Fruit fly (Drosophila melanogaster) whole organism, embryonic: Measurements from ENCODE around the gene Irk1.
A peak's percentile ranks its signal among the peaks of the same experiment; 100 is the strongest.

Experiments
- Awh ChIP-seq: fragments of 200-800 bp; sonication (Bioruptor generic); IDR thresholded peaks from 2 replicates; pipeline ENCODE4, ENCODE4 v1.3.6; 2022; ENCODE audit warnings: missing biosample characterization, missing genetic modification characterization
- BEAF-32 ChIP-seq: fragments of 200-800 bp; sonication (Bioruptor generic); optimal IDR thresholded peaks from 3 replicates; lab custom pipeline; 2017; ENCODE audit warnings: missing biosample characterization, missing genetic modification characterization, mild to moderate bottlenecking, moderate library complexity, missing genetic modification reagents
- CG10267 ChIP-seq: fragments of 200-800 bp; sonication (Bioruptor generic); optimal IDR thresholded peaks from 2 replicates; lab custom pipeline; 2018; ENCODE audit warnings: missing biosample characterization, mild to moderate bottlenecking, missing genetic modification characterization, moderate library complexity
- CG10543 ChIP-seq: fragments of 200-800 bp; sonication (Bioruptor generic); optimal IDR thresholded peaks from 3 replicates; lab custom pipeline; 2017; ENCODE audit warnings: missing biosample characterization, mild to moderate bottlenecking, missing genetic modification characterization, moderate library complexity
- CG13624 ChIP-seq: fragments of 200-800 bp; sonication (Bioruptor generic); optimal IDR thresholded peaks from 2 replicates; lab custom pipeline; 2016; ENCODE audit warnings: missing biosample characterization, missing genetic modification characterization
- CG13775 ChIP-seq: fragments of 200-800 bp; sonication (Bioruptor generic); optimal IDR thresholded peaks from 3 replicates; lab custom pipeline; 2017; ENCODE audit warnings: missing biosample characterization, mild to moderate bottlenecking, missing genetic modification characterization
- CG14710 ChIP-seq: fragments of 200-800 bp; sonication (Bioruptor generic); optimal IDR thresholded peaks from 3 replicates; lab custom pipeline; 2019; ENCODE audit warnings: missing biosample characterization, mild to moderate bottlenecking, missing genetic modification characterization, moderate library complexity
- CG15601 ChIP-seq: fragments of 200-800 bp; sonication (Bioruptor generic); optimal IDR thresholded peaks from 3 replicates; lab custom pipeline; 2019; ENCODE audit warnings: missing biosample characterization, mild to moderate bottlenecking, missing genetic modification characterization, moderate library complexity
- CG17328 ChIP-seq: fragments of 200-800 bp; sonication (Bioruptor generic); IDR thresholded peaks from 2 replicates; pipeline ENCODE4 v1.3.6; 2022; ENCODE audit warnings: missing biosample characterization, missing genetic modification characterization
- CG2129 ChIP-seq: fragments of 200-800 bp; sonication (Bioruptor generic); IDR thresholded peaks from 2 replicates; pipeline ENCODE4 v1.3.6; 2022; ENCODE audit warnings: missing biosample characterization, missing genetic modification characterization; ENCODE audit not compliant: partially characterized antibody
- CG33213 ChIP-seq: fragments of 200-800 bp; sonication (Bioruptor generic); optimal IDR thresholded peaks from 3 replicates; lab custom pipeline; 2016; ENCODE audit warnings: missing biosample characterization, missing genetic modification characterization
- CG3995 ChIP-seq: fragments of 200-800 bp; sonication (Bioruptor generic); optimal IDR thresholded peaks from 3 replicates; lab custom pipeline; 2016; ENCODE audit warnings: missing biosample characterization, missing genetic modification characterization
- CG4282 ChIP-seq: fragments of 200-800 bp; sonication (Bioruptor generic); optimal IDR thresholded peaks from 2 replicates; lab custom pipeline; 2016; ENCODE audit warnings: missing biosample characterization, missing genetic modification characterization
- CG6791 ChIP-seq: fragments of 200-800 bp; sonication (Bioruptor generic); IDR thresholded peaks from 3 replicates; pipeline ENCODE4 v1.3.6; 2022; ENCODE audit warnings: missing biosample characterization, missing genetic modification characterization; ENCODE audit not compliant: partially characterized antibody
- CG7987 ChIP-seq: fragments of 200-800 bp; sonication (Bioruptor generic); optimal IDR thresholded peaks from 2 replicates; lab custom pipeline; 2018; ENCODE audit warnings: missing biosample characterization, mild to moderate bottlenecking, missing genetic modification characterization, moderate library complexity
- CG8089 ChIP-seq: fragments of 200-800 bp; sonication (Bioruptor generic); optimal IDR thresholded peaks from 3 replicates; lab custom pipeline; 2016; ENCODE audit warnings: missing biosample characterization, missing genetic modification characterization
- CG8290 ChIP-seq, 3 experiments: fragments of 200-800 bp; sonication (Bioruptor generic); optimal IDR thresholded peaks; 2 replicates each; lab custom pipeline; 2016 to 2019; ENCODE audit warnings: missing biosample characterization in 3 of 3, missing genetic modification characterization in 3 of 3, mild to moderate bottlenecking in 2 of 3, moderate library complexity in 1 of 3
- CkIIα-i1 ChIP-seq: fragments of 200-800 bp; sonication (Bioruptor generic); IDR thresholded peaks from 2 replicates; pipeline ENCODE4 v1.3.6; 2022; ENCODE audit warnings: missing biosample characterization, missing genetic modification characterization
- E2f2 ChIP-seq: fragments of 200-800 bp; sonication (Bioruptor generic); IDR thresholded peaks from 2 replicates; pipeline ENCODE4 v1.3.6; 2022; ENCODE audit warnings: missing biosample characterization, missing genetic modification characterization
- Eip74EF ChIP-seq, 2 experiments: fragments of 200-800 bp in 1 of 2; fragments of >200 bp in 1 of 2; sonication (Bioruptor generic) in 1 of 2; optimal IDR thresholded peaks; 2 replicates each; lab custom pipeline; 2017 to 2019; ENCODE audit warnings: missing biosample characterization in 2 of 2, missing genetic modification characterization in 2 of 2, mild to moderate bottlenecking in 1 of 2, moderate library complexity in 1 of 2
- Ets97D ChIP-seq: fragments of 200-800 bp; sonication (Bioruptor generic); optimal IDR thresholded peaks from 3 replicates; lab custom pipeline; 2016; ENCODE audit warnings: missing biosample characterization, missing genetic modification characterization
- HLH54F ChIP-seq: fragments of 200-800 bp; sonication (Bioruptor generic); optimal IDR thresholded peaks from 3 replicates; lab custom pipeline; 2016; ENCODE audit warnings: missing biosample characterization, missing genetic modification characterization
- HmgZ ChIP-seq: fragments of 200-800 bp; sonication (Bioruptor generic); optimal IDR thresholded peaks from 2 replicates; lab custom pipeline; 2018; ENCODE audit warnings: missing biosample characterization, mild to moderate bottlenecking, missing genetic modification characterization
- Hmr ChIP-seq: fragments of 200-800 bp; sonication (Bioruptor generic); optimal IDR thresholded peaks from 3 replicates; lab custom pipeline; 2017; ENCODE audit warnings: mild to moderate bottlenecking, missing biosample characterization, missing genetic modification reagents, missing genetic modification characterization
- Kr ChIP-seq: fragments of 200-800 bp; sonication (Bioruptor generic); optimal IDR thresholded peaks from 2 replicates; lab custom pipeline; 2017; ENCODE audit warnings: missing biosample characterization, mild to moderate bottlenecking, missing genetic modification characterization
- Lhr ChIP-seq: fragments of 200-800 bp; sonication (Bioruptor generic); optimal IDR thresholded peaks from 3 replicates; lab custom pipeline; 2017; ENCODE audit warnings: mild to moderate bottlenecking, missing biosample characterization, missing genetic modification reagents, missing genetic modification characterization
- Meics ChIP-seq: fragments of 200-800 bp; sonication (Bioruptor generic); optimal IDR thresholded peaks from 2 replicates; lab custom pipeline; 2017; ENCODE audit warnings: missing biosample characterization, mild to moderate bottlenecking, missing genetic modification characterization
- Myb ChIP-seq: fragments of 200-800 bp; sonication (Bioruptor generic); optimal IDR thresholded peaks from 2 replicates; lab custom pipeline; 2016; ENCODE audit warnings: missing biosample characterization, missing genetic modification characterization
- Pdp1 ChIP-seq, 2 experiments: fragments of 200-800 bp; sonication (Bioruptor generic); optimal IDR thresholded peaks; 3 replicates each; lab custom pipeline; 2016; ENCODE audit warnings: missing biosample characterization in 2 of 2, missing genetic modification characterization in 2 of 2, mild to moderate bottlenecking in 1 of 2, moderate library complexity in 1 of 2
- Scr ChIP-seq: fragments of 200-800 bp; sonication (Bioruptor generic); IDR thresholded peaks from 2 replicates; pipeline ENCODE4 v1.3.6; 2022; ENCODE audit warnings: missing biosample characterization, missing genetic modification characterization; ENCODE audit not compliant: partially characterized antibody
- Vsx1 ChIP-seq: fragments of 200-800 bp; sonication (Bioruptor generic); optimal IDR thresholded peaks from 2 replicates; lab custom pipeline; 2017; ENCODE audit warnings: missing biosample characterization, mild to moderate bottlenecking, missing genetic modification characterization, missing genetic modification reagents
- bcd ChIP-seq: fragments of 200-800 bp; sonication (Bioruptor generic); optimal IDR thresholded peaks from 2 replicates; lab custom pipeline; 2017; ENCODE audit warnings: missing biosample characterization, mild to moderate bottlenecking, missing genetic modification characterization
- crp ChIP-seq, 2 experiments: fragments of 200-800 bp; sonication (Bioruptor generic); optimal IDR thresholded peaks; 2 replicates in 1 of 2; 3 replicates in 1 of 2; lab custom pipeline; 2017; ENCODE audit warnings: missing biosample characterization in 2 of 2, missing genetic modification characterization in 2 of 2, mild to moderate bottlenecking in 1 of 2, moderate library complexity in 1 of 2
- exex ChIP-seq: fragments of 200-800 bp; sonication (Bioruptor generic); optimal IDR thresholded peaks from 4 replicates; lab custom pipeline; 2018; ENCODE audit warnings: missing biosample characterization, mild to moderate bottlenecking, missing genetic modification characterization, moderate library complexity
- hkb ChIP-seq, 2 experiments: fragments of 200-800 bp in 1 of 2; fragments of >200 bp in 1 of 2; sonication (Bioruptor generic) in 1 of 2; IDR thresholded peaks in 1 of 2; optimal IDR thresholded peaks in 1 of 2; 2 replicates each; pipeline versions ENCODE4 v1.3.6 to Lab custom; 2017 to 2022; ENCODE audit warnings: missing biosample characterization in 1 of 2, missing genetic modification characterization in 1 of 2
- insv ChIP-seq, 2 experiments: fragments of 200-800 bp; sonication (Bioruptor generic); optimal IDR thresholded peaks; 3 replicates each; lab custom pipeline; 2016 to 2018; ENCODE audit warnings: missing biosample characterization in 2 of 2, missing genetic modification characterization in 2 of 2
- lilli ChIP-seq: fragments of 200-800 bp; sonication (Bioruptor generic); optimal IDR thresholded peaks from 3 replicates; lab custom pipeline; 2016; ENCODE audit warnings: missing biosample characterization, missing genetic modification characterization
- mirr ChIP-seq: fragments of 200-800 bp; sonication (Bioruptor generic); optimal IDR thresholded peaks from 3 replicates; lab custom pipeline; 2018; ENCODE audit warnings: missing biosample characterization, mild to moderate bottlenecking, missing genetic modification characterization
- pfk ChIP-seq: fragments of 200-800 bp; sonication (Bioruptor generic); optimal IDR thresholded peaks from 2 replicates; lab custom pipeline; 2018; ENCODE audit warnings: missing biosample characterization, mild to moderate bottlenecking, missing genetic modification characterization, moderate library complexity
- pho ChIP-seq: fragments of 200-800 bp; sonication (Bioruptor generic); optimal IDR thresholded peaks from 2 replicates; lab custom pipeline; 2016; ENCODE audit warnings: missing biosample characterization, missing genetic modification characterization
- pros ChIP-seq: fragments of 200-800 bp; sonication (Bioruptor generic); optimal IDR thresholded peaks from 3 replicates; lab custom pipeline; 2019; ENCODE audit warnings: missing biosample characterization, mild to moderate bottlenecking, missing genetic modification characterization, moderate library complexity
- sens ChIP-seq: fragments of 200-800 bp; sonication (Bioruptor generic); peaks from one replicate; lab custom pipeline; 2016; ENCODE audit warnings: missing biosample characterization, missing genetic modification characterization
- sqz ChIP-seq: fragments of 200-800 bp; sonication (Bioruptor generic); optimal IDR thresholded peaks from 3 replicates; lab custom pipeline; 2018; ENCODE audit warnings: missing biosample characterization, mild to moderate bottlenecking, missing genetic modification characterization
- vvl ChIP-seq: fragments of 200-800 bp; sonication (Bioruptor generic); IDR thresholded peaks from 2 replicates; pipeline ENCODE4 v1.3.6; 2022; ENCODE audit warnings: missing biosample characterization, missing genetic modification characterization
- wdn ChIP-seq: fragments of 200-800 bp; sonication (Bioruptor generic); IDR thresholded peaks from 2 replicates; pipeline ENCODE4 v1.3.6; 2022; ENCODE audit warnings: missing biosample characterization, missing genetic modification characterization
- zen ChIP-seq: fragments of 200-800 bp; sonication (Bioruptor generic); optimal IDR thresholded peaks from 3 replicates; lab custom pipeline; 2018; ENCODE audit warnings: missing biosample characterization, mild to moderate bottlenecking, missing genetic modification characterization, moderate library complexity

Irk1 gene

dm6 chr3R:23214603-23215433 is 46.7 kb downstream of the Irk1 start (continued):
- peak; percentile 61 for TF ChIP-seq CG15601
- no peak for TF ChIP-seq HLH54F (GFP tag; lab: Kevin White, UChicago)
- peak; percentile 82 for TF ChIP-seq HmgZ (tag; lab: Kevin White, UChicago)
- TF ChIP-seq Ets97D (GFP tag; lab: Kevin White, UChicago) = peak; percentile 57
- peak; percentile 53 for TF ChIP-seq Vsx1 (GFP tag; lab: Kevin White, UChicago)
- no peak for TF ChIP-seq CG8290 (GFP tag; optimal IDR thresholded peaks at IDR 0.05; lab: Kevin White, UChicago)
- peak in 1 of 2 experiments; percentile 70 for TF ChIP-seq CG8290 (tag; optimal IDR thresholded peaks at IDR 0.05; lab: Kevin White, UChicago)
- peak; percentile 96 for TF ChIP-seq E2f2 (GFP tag; lab: Robert Waterston, UW)
- TF ChIP-seq CG3995 (GFP tag; lab: Kevin White, UChicago) = no peak
- peak; percentile 7 for TF ChIP-seq lilli (GFP tag; lab: Kevin White, UChicago)
- peak; percentile 3 for TF ChIP-seq pros (GFP tag; lab: Kevin White, UChicago)
- TF ChIP-seq CG13624 = peak; percentile 4
- TF ChIP-seq Lhr = peak; percentile 74
- TF ChIP-seq CG8089 (GFP tag; lab: Kevin White, UChicago) = no peak
- TF ChIP-seq CG14710 (tag; lab: Kevin White, UChicago) = peak; percentile 50
- peak in 1 of 2 experiments; percentile 35 for TF ChIP-seq insv (GFP tag; optimal IDR thresholded peaks at IDR 0.05; lab: Kevin White, UChicago)
- no peak for TF ChIP-seq bcd (GFP tag; lab: Kevin White, UChicago)
- no peak for TF ChIP-seq CG13775 (GFP tag; lab: Kevin White, UChicago)
- TF ChIP-seq crp (GFP tag; optimal IDR thresholded peaks at IDR 0.05; lab: Kevin White, UChicago) = peak in 1 of 2 experiments; percentile 75
- peak; percentile 85 for TF ChIP-seq mirr (GFP tag; lab: Kevin White, UChicago)
- TF ChIP-seq pfk (GFP tag; lab: Kevin White, UChicago) = peak; percentile 20
- peak in 1 of 2 experiments; percentile 13 for TF ChIP-seq Eip74EF (GFP tag; optimal IDR thresholded peaks at IDR 0.05; lab: Kevin White, UChicago)
- TF ChIP-seq Awh (GFP tag; lab: Robert Waterston, UW) = no peak
- peak; percentile 53 for TF ChIP-seq CG10267 (tag; lab: Kevin White, UChicago)
- peak; percentile 2 for TF ChIP-seq Kr (GFP tag; lab: Kevin White, UChicago)
- peak; percentile 22 for TF ChIP-seq CG33213 (GFP tag; lab: Kevin White, UChicago)
- TF ChIP-seq exex (tag; lab: Kevin White, UChicago) = peak; percentile 98
- peak; percentile 91 for TF ChIP-seq Myb (GFP tag; lab: Kevin White, UChicago)
- peak; percentile 95 for TF ChIP-seq sqz (GFP tag; lab: Kevin White, UChicago)
- TF ChIP-seq Hmr (GFP tag; lab: Kevin White, UChicago) = peak; percentile 73
- TF ChIP-seq CG10543 = peak; percentile 46
- peak in 1 of 2 experiments; percentile 35 for TF ChIP-seq Pdp1 (GFP tag; optimal IDR thresholded peaks at IDR 0.05; lab: Kevin White, UChicago)
- 0 out of 2 replicates have a peak, but pooled peaks have one; percentile 26 for TF ChIP-seq Scr (GFP tag; lab: Robert Waterston, UW)
- TF ChIP-seq wdn (GFP tag; lab: Robert Waterston, UW) = no peak
- TF ChIP-seq CG6791 (GFP tag; lab: Robert Waterston, UW) = peak; percentile 51; the same call in 1 of the 3 replicates
- TF ChIP-seq BEAF-32 (GFP tag; lab: Kevin White, UChicago) = peak; percentile 35
- no peak for TF ChIP-seq pho (GFP tag; lab: Kevin White, UChicago)
- no peak for TF ChIP-seq CG2129 (GFP tag; lab: Robert Waterston, UW)
- TF ChIP-seq vvl (GFP tag; lab: Robert Waterston, UW) = peak; percentile 24; the same call in 1 of the 2 replicates
- TF ChIP-seq CkIIα-i1 (GFP tag; lab: Robert Waterston, UW) = no peak
- TF ChIP-seq Meics (GFP tag; lab: Kevin White, UChicago) = no peak
- TF ChIP-seq sens (GFP tag; lab: Kevin White, UChicago) = peak; percentile 65
- no peak for TF ChIP-seq hkb (optimal IDR thresholded peaks at IDR 0.05; lab: Kevin White, UChicago)
- TF ChIP-seq hkb (GFP tag; IDR thresholded peaks at IDR 0.05; lab: Robert Waterston, UW) = 0 out of 2 replicates have a peak, but pooled peaks have one; percentile 8
- no peak for TF ChIP-seq CG4282
- peak; percentile 43 for TF ChIP-seq CG7987 (GFP tag; lab: Kevin White, UChicago)
- no peak for TF ChIP-seq CG17328 (GFP tag; lab: Robert Waterston, UW)
- peak; percentile 42 for TF ChIP-seq zen (tag; lab: Kevin White, UChicago)
